Fruit fly (Drosophila melanogaster): ENCODE data around the gene CG33654.

The CG33654 gene

DNA sequence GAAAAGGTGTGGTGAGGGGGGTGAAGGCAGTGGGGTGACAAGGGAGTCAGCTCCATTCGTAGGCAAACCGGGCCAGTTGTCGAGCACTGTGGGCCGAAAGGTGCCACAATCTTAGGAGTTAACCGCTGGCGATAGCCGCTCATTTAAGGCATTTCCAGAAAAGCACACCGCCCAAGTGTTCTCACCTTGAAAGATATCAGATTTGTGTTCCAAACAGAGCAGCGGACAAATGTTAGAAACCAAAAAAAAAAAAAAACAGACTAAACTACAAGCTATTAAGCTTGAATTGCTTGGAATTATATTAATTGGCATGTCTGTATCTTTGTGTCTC lies 11.2 kb upstream of the CG33654 start (continued):
- TF ChIP-seq CG6854 (GFP tag; optimal IDR thresholded peaks at IDR 0.05): no peak
- no peak for TF ChIP-seq Met (GFP tag; optimal IDR thresholded peaks at IDR 0.05)
- TF ChIP-seq Hr38 (GFP tag; optimal IDR thresholded peaks at IDR 0.05): no peak
- TF ChIP-seq Hr4 (GFP tag; optimal IDR thresholded peaks at IDR 0.05): peak; percentile 61
- TF ChIP-seq Sox14 (GFP tag; optimal IDR thresholded peaks at IDR 0.05): peak; percentile 29
- no peak for TF ChIP-seq fd85E (GFP tag; optimal IDR thresholded peaks at IDR 0.05)
- no peak for TF ChIP-seq Sox102F (GFP tag; optimal IDR thresholded peaks at IDR 0.05)

DNA sequence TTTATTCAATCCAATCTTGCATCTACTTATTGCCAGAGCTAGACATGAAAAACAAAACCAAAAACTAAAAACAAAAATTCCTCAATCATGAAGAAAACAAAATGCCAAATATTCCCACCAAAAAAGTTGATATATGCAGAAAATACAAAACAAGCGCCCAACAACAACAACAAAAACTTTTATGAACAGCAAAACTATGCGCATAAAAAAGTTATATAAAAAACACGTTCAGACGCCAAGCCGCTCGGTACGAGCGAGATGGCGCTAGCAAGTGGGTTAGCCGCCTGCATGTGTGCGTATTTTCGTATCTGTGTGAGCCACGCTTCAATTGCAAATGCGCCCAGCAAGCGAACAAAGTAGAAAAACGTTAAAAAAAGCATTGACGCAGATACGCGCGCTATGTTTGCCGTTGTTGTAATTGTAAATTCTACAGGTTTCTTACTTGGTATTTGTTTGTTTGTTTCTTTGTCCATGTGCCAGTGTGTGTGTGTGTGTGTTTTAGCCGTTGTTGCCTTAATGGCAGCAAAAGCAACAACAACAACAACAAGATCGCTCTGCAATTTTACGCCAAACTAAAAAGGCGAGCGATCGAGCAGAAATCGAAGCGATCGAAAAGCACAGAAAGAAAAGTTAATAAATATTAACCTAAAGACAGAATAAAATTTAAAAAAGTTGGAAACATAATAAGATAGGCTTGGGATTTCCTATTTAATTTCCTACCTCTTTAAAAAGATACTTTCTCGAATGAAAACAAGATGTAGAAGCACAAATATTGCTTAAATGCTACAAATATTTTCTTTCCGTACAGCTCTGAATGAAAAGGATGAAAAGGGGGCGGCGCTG lies 10.6 kb upstream of the CG33654 start:
- TF ChIP-seq CG6792 (GFP tag; optimal IDR thresholded peaks at IDR 0.05): peak; percentile 48
- TF ChIP-seq CG6808 (GFP tag; optimal IDR thresholded peaks at IDR 0.05): peak; percentile 63
- no peak for TF ChIP-seq Hr39 (GFP tag; optimal IDR thresholded peaks at IDR 0.05)
- peak; percentile 45 for TF ChIP-seq CG6276 (GFP tag; optimal IDR thresholded peaks at IDR 0.05)
- TF ChIP-seq Sox14 (GFP tag; optimal IDR thresholded peaks at IDR 0.05): peak; percentile 60
- TF ChIP-seq Met (GFP tag; optimal IDR thresholded peaks at IDR 0.05): no peak
- TF ChIP-seq Sox102F (GFP tag; optimal IDR thresholded peaks at IDR 0.05): no peak
- TF ChIP-seq acj6 (GFP tag; optimal IDR thresholded peaks at IDR 0.05): peak; percentile 45
- TF ChIP-seq CG6854 (GFP tag; optimal IDR thresholded peaks at IDR 0.05): no peak
- peak; percentile 11 for TF ChIP-seq CG8319 (GFP tag; optimal IDR thresholded peaks at IDR 0.05)
- peak; percentile 78 for TF ChIP-seq net (GFP tag; optimal IDR thresholded peaks at IDR 0.05)
- peak; percentile 95 for TF ChIP-seq Eip78C (GFP tag)
- TF ChIP-seq CG8632 (GFP tag; optimal IDR thresholded peaks at IDR 0.05): peak; percentile 51
- TF ChIP-seq CG31627 (GFP tag; optimal IDR thresholded peaks at IDR 0.05): no peak
- peak; percentile 37 for TF ChIP-seq CG34406 (GFP tag; optimal IDR thresholded peaks at IDR 0.05)
- peak; percentile 88 for TF ChIP-seq eg (GFP tag; IDR thresholded peaks at IDR 0.05)
- peak; percentile 70 for TF ChIP-seq Gug (GFP tag; IDR thresholded peaks at IDR 0.05)
- TF ChIP-seq CG1621 (tag; optimal IDR thresholded peaks at IDR 0.05): peak; percentile 40
- TF ChIP-seq Ets96B (tag; optimal IDR thresholded peaks at IDR 0.05): peak; percentile 88
- TF ChIP-seq CG10669 (GFP tag; optimal IDR thresholded peaks at IDR 0.05): peak; percentile 79
- peak; percentile 79 for TF ChIP-seq CG32006 (GFP tag; optimal IDR thresholded peaks at IDR 0.05)
- TF ChIP-seq achi (GFP tag; optimal IDR thresholded peaks at IDR 0.05): peak; percentile 69
- TF ChIP-seq CG10631 (GFP tag; optimal IDR thresholded peaks at IDR 0.05): peak; percentile 80
- peak; percentile 78 for TF ChIP-seq CG3919 (GFP tag; optimal IDR thresholded peaks at IDR 0.05)
- TF ChIP-seq CG11762 (GFP tag; optimal IDR thresholded peaks at IDR 0.05; ENCODE audit: insufficient read depth): peak; percentile 42
- TF ChIP-seq fd59A (GFP tag; optimal IDR thresholded peaks at IDR 0.05): peak; percentile 65
- TF ChIP-seq salr (GFP tag; optimal IDR thresholded peaks at IDR 0.05): peak; percentile 38 to 78
- peak; percentile 92 for TF ChIP-seq CG6163 (GFP tag; IDR thresholded peaks at IDR 0.05)
- peak; percentile 57 for TF ChIP-seq CG7368 (GFP tag; optimal IDR thresholded peaks at IDR 0.05)
- TF ChIP-seq CG9139 (GFP tag; optimal IDR thresholded peaks at IDR 0.05): peak; percentile 29
- TF ChIP-seq CG16779 (tag; optimal IDR thresholded peaks at IDR 0.05): peak; percentile 48
- TF ChIP-seq CG11902 (GFP tag; optimal IDR thresholded peaks at IDR 0.05): no peak
- peak; percentile 76 for TF ChIP-seq Hr4 (GFP tag; optimal IDR thresholded peaks at IDR 0.05)
- TF ChIP-seq dsx (GFP tag; optimal IDR thresholded peaks at IDR 0.05; ENCODE audit: poor library complexity, severe bottlenecking): peak; percentile 82
- TF ChIP-seq pdm3 (GFP tag; optimal IDR thresholded peaks at IDR 0.05): peak; percentile 66
- TF ChIP-seq Eip75B (GFP tag; optimal IDR thresholded peaks at IDR 0.05): peak; percentile 68
- TF ChIP-seq CG3032 (tag; optimal IDR thresholded peaks at IDR 0.05): peak; percentile 90
- peak; percentile 85 for TF ChIP-seq CG8119 (GFP tag; IDR thresholded peaks at IDR 0.05)
- TF ChIP-seq Hr38 (GFP tag; optimal IDR thresholded peaks at IDR 0.05): no peak
- TF ChIP-seq Smox (GFP tag; optimal IDR thresholded peaks at IDR 0.05): no peak
- TF ChIP-seq CG15336 (GFP tag; IDR thresholded peaks at IDR 0.05): peak; percentile 90
- TF ChIP-seq ss (GFP tag; optimal IDR thresholded peaks at IDR 0.05): peak; percentile 48 to 69
- peak; percentile 4 for TF ChIP-seq topi (GFP tag; optimal IDR thresholded peaks at IDR 0.05)
- no peak for TF ChIP-seq svp (GFP tag)
- TF ChIP-seq fkh (GFP tag; optimal IDR thresholded peaks at IDR 0.05): peak; percentile 39
- TF ChIP-seq CG4318 (GFP tag; optimal IDR thresholded peaks at IDR 0.05): no peak
- peak; percentile 38; the same call in 1 of the 2 replicates for TF ChIP-seq CG11294 (GFP tag; IDR thresholded peaks at IDR 0.05)

Data from whole organism, prepupa.